Fruit fly (Drosophila melanogaster) whole organism, embryonic: ENCODE data around the gene CG12640.

ENCODE experiments used
- Abd-B ChIP-seq: fragments of 200-800 bp; sonication (Bioruptor generic); optimal IDR thresholded peaks from 2 replicates; lab custom pipeline; 2018; ENCODE audit warnings: missing biosample characterization, mild to moderate bottlenecking, missing genetic modification characterization, moderate library complexity
- Ada2b ChIP-seq: fragments of 200-800 bp; sonication (Bioruptor generic); IDR thresholded peaks from 2 replicates; pipeline ENCODE4 v1.3.6; 2022; ENCODE audit warnings: missing biosample characterization, missing genetic modification characterization
- C15 ChIP-seq: fragments of 200-800 bp; sonication (Bioruptor generic); IDR thresholded peaks from 3 replicates; pipeline ENCODE4 v1.3.6; 2022; ENCODE audit warnings: missing biosample characterization, missing genetic modification characterization
- CG1024 ChIP-seq: fragments of 200-800 bp; sonication (Bioruptor generic); IDR thresholded peaks from 2 replicates; pipeline ENCODE4 v1.3.6; 2022; ENCODE audit warnings: missing biosample characterization, missing genetic modification characterization
- CG10462 ChIP-seq: fragments of 200-800 bp; sonication (Bioruptor generic); optimal IDR thresholded peaks from 2 replicates; lab custom pipeline; 2016; ENCODE audit warnings: missing biosample characterization, missing genetic modification characterization
- CG11093 ChIP-seq: fragments of 200-800 bp; sonication (Bioruptor generic); IDR thresholded peaks from 3 replicates; pipeline ENCODE4 v1.3.6; 2022; ENCODE audit warnings: missing biosample characterization, missing genetic modification characterization
- CG11456 ChIP-seq: fragments of 200-800 bp; sonication (Bioruptor generic); IDR thresholded peaks from 3 replicates; pipeline ENCODE4 v1.3.6; 2022; ENCODE audit warnings: missing biosample characterization, missing genetic modification characterization
- CG12071 ChIP-seq: fragments of 200-800 bp; sonication (Bioruptor generic); optimal IDR thresholded peaks from 3 replicates; lab custom pipeline; 2018; ENCODE audit warnings: missing biosample characterization, mild to moderate bottlenecking, missing genetic modification characterization
- CG12155 ChIP-seq: fragments of 200-800 bp; sonication (Bioruptor generic); optimal IDR thresholded peaks from 3 replicates; lab custom pipeline; 2016; ENCODE audit warnings: missing biosample characterization, missing genetic modification characterization
- CG12219 ChIP-seq: fragments of 200-800 bp; sonication (Bioruptor generic); optimal IDR thresholded peaks from 3 replicates; lab custom pipeline; 2018; ENCODE audit warnings: missing biosample characterization, mild to moderate bottlenecking, missing genetic modification characterization
- CG13424 ChIP-seq: fragments of 200-800 bp; sonication (Bioruptor generic); optimal IDR thresholded peaks from 2 replicates; lab custom pipeline; 2019; ENCODE audit warnings: missing biosample characterization, mild to moderate bottlenecking, missing genetic modification characterization, moderate library complexity
- CG14050 ChIP-seq: fragments of 200-800 bp; sonication (Bioruptor generic); IDR thresholded peaks from 3 replicates; pipeline ENCODE4 v1.3.6; 2022; ENCODE audit warnings: missing biosample characterization, missing genetic modification characterization
- CG1647 ChIP-seq: fragments of 200-800 bp; sonication (Bioruptor generic); optimal IDR thresholded peaks from 3 replicates; lab custom pipeline; 2016; ENCODE audit warnings: missing biosample characterization, missing genetic modification characterization
- CG2889 ChIP-seq: fragments of 200-800 bp; sonication (Bioruptor generic); IDR thresholded peaks from 3 replicates; pipeline ENCODE4 v1.3.6; 2022; ENCODE audit warnings: missing biosample characterization, missing genetic modification characterization
- CG30020 ChIP-seq: fragments of 200-800 bp; optimal IDR thresholded peaks from 2 replicates; lab custom pipeline; 2019; ENCODE audit warnings: missing biosample characterization, mild to moderate bottlenecking, missing genetic modification characterization, moderate library complexity
- CG4424 ChIP-seq: fragments of 200-800 bp; sonication (Bioruptor generic); optimal IDR thresholded peaks from 3 replicates; lab custom pipeline; 2016; ENCODE audit warnings: missing biosample characterization, missing genetic modification characterization
- CG4730 ChIP-seq: fragments of 200-800 bp; sonication (Bioruptor generic); IDR thresholded peaks from 2 replicates; pipeline ENCODE4 v1.3.6; 2022; ENCODE audit warnings: missing biosample characterization, missing genetic modification characterization
- CG4820 ChIP-seq: fragments of 200-800 bp; sonication (Bioruptor generic); optimal IDR thresholded peaks from 3 replicates; lab custom pipeline; 2016; ENCODE audit warnings: missing biosample characterization, missing genetic modification characterization
- CG5953 ChIP-seq: fragments of 200-800 bp; sonication (Bioruptor generic); IDR thresholded peaks from 2 replicates; pipeline ENCODE4 v1.3.6; 2022; ENCODE audit warnings: missing biosample characterization, missing genetic modification characterization
- CG6689 ChIP-seq: fragments of 200-800 bp; sonication (Bioruptor generic); IDR thresholded peaks from 2 replicates; pipeline ENCODE4 v1.3.6; 2022; ENCODE audit warnings: missing biosample characterization, missing genetic modification characterization
- CG7786 ChIP-seq: fragments of 200-800 bp; sonication (Bioruptor generic); optimal IDR thresholded peaks from 2 replicates; lab custom pipeline; 2016; ENCODE audit warnings: missing biosample characterization, missing genetic modification characterization
- CG8290 ChIP-seq, 3 experiments: fragments of 200-800 bp; sonication (Bioruptor generic); optimal IDR thresholded peaks; 2 replicates each; lab custom pipeline; 2016 to 2019; ENCODE audit warnings: missing biosample characterization in 3 of 3, missing genetic modification characterization in 3 of 3, mild to moderate bottlenecking in 2 of 3, moderate library complexity in 1 of 3
- CG9727 ChIP-seq: fragments of 200-800 bp; sonication (Bioruptor generic); optimal IDR thresholded peaks from 3 replicates; lab custom pipeline; 2017; ENCODE audit warnings: missing biosample characterization, mild to moderate bottlenecking, missing genetic modification characterization
- CG9932 ChIP-seq: fragments of 200-800 bp; sonication (Bioruptor generic); IDR thresholded peaks from 2 replicates; pipeline ENCODE4 v1.3.6; 2022; ENCODE audit warnings: missing biosample characterization, missing genetic modification characterization
- Dek ChIP-seq: fragments of 200-800 bp; sonication (Bioruptor generic); optimal IDR thresholded peaks from 3 replicates; lab custom pipeline; 2019; ENCODE audit warnings: missing biosample characterization, mild to moderate bottlenecking, missing genetic modification characterization, moderate library complexity
- Gug ChIP-seq: fragments of 200-800 bp; sonication (Bioruptor generic); IDR thresholded peaks from 4 replicates; pipeline ENCODE4 v1.3.6; 2022; ENCODE audit warnings: missing biosample characterization, missing genetic modification characterization
- HmgZ ChIP-seq: fragments of 200-800 bp; sonication (Bioruptor generic); optimal IDR thresholded peaks from 2 replicates; lab custom pipeline; 2018; ENCODE audit warnings: missing biosample characterization, mild to moderate bottlenecking, missing genetic modification characterization
- Oli ChIP-seq: fragments of 200-800 bp; sonication (Bioruptor generic); optimal IDR thresholded peaks from 2 replicates; lab custom pipeline; 2018; ENCODE audit warnings: missing biosample characterization, mild to moderate bottlenecking, missing genetic modification characterization, moderate library complexity
- Optix ChIP-seq: fragments of 200-800 bp; sonication (Bioruptor generic); IDR thresholded peaks from 3 replicates; pipeline ENCODE4 v1.3.6; 2022; ENCODE audit warnings: missing biosample characterization, missing genetic modification characterization
- PHDP ChIP-seq: fragments of 200-800 bp; sonication (Bioruptor generic); optimal IDR thresholded peaks from 3 replicates; lab custom pipeline; 2018; ENCODE audit warnings: missing biosample characterization, mild to moderate bottlenecking, missing genetic modification characterization, moderate library complexity
- Side ChIP-seq: fragments of 200-800 bp; sonication (Bioruptor generic); optimal IDR thresholded peaks from 2 replicates; lab custom pipeline; 2016; ENCODE audit warnings: missing biosample characterization, missing genetic modification characterization
- az2 ChIP-seq: fragments of 200-800 bp; sonication (Bioruptor generic); optimal IDR thresholded peaks from 3 replicates; lab custom pipeline; 2016; ENCODE audit warnings: missing biosample characterization, missing genetic modification characterization
- bcd ChIP-seq: fragments of 200-800 bp; sonication (Bioruptor generic); optimal IDR thresholded peaks from 2 replicates; lab custom pipeline; 2017; ENCODE audit warnings: missing biosample characterization, mild to moderate bottlenecking, missing genetic modification characterization
- cas ChIP-seq: fragments of 200-800 bp; sonication (Bioruptor generic); IDR thresholded peaks from 2 replicates; pipeline ENCODE4 v1.3.6; 2022; ENCODE audit warnings: missing biosample characterization, missing genetic modification characterization
- da ChIP-seq: fragments of 200-800 bp; sonication (Bioruptor generic); optimal IDR thresholded peaks from 2 replicates; lab custom pipeline; 2016; ENCODE audit warnings: missing biosample characterization, missing genetic modification characterization
- dmrt99B ChIP-seq: fragments of 200-800 bp; sonication (Bioruptor generic); optimal IDR thresholded peaks from 2 replicates; lab custom pipeline; 2018; ENCODE audit warnings: missing biosample characterization, mild to moderate bottlenecking, missing genetic modification characterization, moderate library complexity
- ftz-f1 ChIP-seq: fragments of 200-800 bp; sonication (Bioruptor generic); optimal IDR thresholded peaks from 2 replicates; lab custom pipeline; 2016; ENCODE audit warnings: missing biosample characterization, missing genetic modification characterization
- inv ChIP-seq: fragments of 200-800 bp; sonication (Bioruptor generic); IDR thresholded peaks from 2 replicates; pipeline ENCODE4 v1.3.6; 2022; ENCODE audit warnings: missing biosample characterization, missing genetic modification characterization; ENCODE audit not compliant: partially characterized antibody
- otp ChIP-seq: fragments of 200-800 bp; sonication (Bioruptor generic); IDR thresholded peaks from 3 replicates; pipeline ENCODE4, ENCODE4 v1.3.6; 2022; ENCODE audit warnings: missing biosample characterization, missing genetic modification characterization
- pnt ChIP-seq: fragments of 200-800 bp; sonication (Bioruptor generic); optimal IDR thresholded peaks from 3 replicates; lab custom pipeline; 2016; ENCODE audit warnings: missing biosample characterization, missing genetic modification characterization
- repo ChIP-seq: fragments of 200-800 bp; sonication (Bioruptor generic); optimal IDR thresholded peaks from 2 replicates; lab custom pipeline; 2016; ENCODE audit warnings: missing biosample characterization, missing genetic modification characterization
- schlank ChIP-seq: fragments of 200-800 bp; sonication (Bioruptor generic); optimal IDR thresholded peaks from 2 replicates; lab custom pipeline; 2018; ENCODE audit warnings: missing biosample characterization, mild to moderate bottlenecking, missing genetic modification characterization
- sens ChIP-seq: fragments of 200-800 bp; sonication (Bioruptor generic); peaks from one replicate; lab custom pipeline; 2016; ENCODE audit warnings: missing biosample characterization, missing genetic modification characterization
- shn ChIP-seq: fragments of 200-800 bp; sonication (Bioruptor generic); optimal IDR thresholded peaks from 3 replicates; lab custom pipeline; 2016; ENCODE audit warnings: missing biosample characterization, missing genetic modification characterization
- slbo ChIP-seq: fragments of 200-800 bp; sonication (Bioruptor generic); IDR thresholded peaks from 2 replicates; pipeline ENCODE4 v1.3.6; 2022; ENCODE audit warnings: missing biosample characterization, missing genetic modification characterization
- slp2 ChIP-seq: fragments of 200-800 bp; sonication (Bioruptor generic); optimal IDR thresholded peaks from 2 replicates; lab custom pipeline; 2016; ENCODE audit warnings: missing biosample characterization, missing genetic modification characterization
- sob ChIP-seq: fragments of 200-800 bp; sonication (Bioruptor generic); IDR thresholded peaks from 2 replicates; pipeline ENCODE4 v1.3.6; 2022; ENCODE audit warnings: missing biosample characterization, missing genetic modification characterization
- tio ChIP-seq: fragments of 200-800 bp; sonication (Bioruptor generic); optimal IDR thresholded peaks from 2 replicates; lab custom pipeline; 2017; ENCODE audit warnings: missing biosample characterization, missing genetic modification characterization, inconsistent platforms
- tna ChIP-seq: fragments of 200-800 bp; sonication (Bioruptor generic); IDR thresholded peaks from 2 replicates; pipeline ENCODE4 v1.3.6; 2022; ENCODE audit warnings: missing biosample characterization, missing genetic modification characterization; ENCODE audit not compliant: partially characterized antibody
- twi ChIP-seq: fragments of 200-800 bp; optimal IDR thresholded peaks from 2 replicates; lab custom pipeline; 2019; ENCODE audit warnings: missing biosample characterization, mild to moderate bottlenecking, missing genetic modification characterization, moderate library complexity
- usp ChIP-seq: fragments of >200 bp; optimal IDR thresholded peaks from 2 replicates; lab custom pipeline; 2017; ENCODE audit warnings: missing biosample characterization, missing genetic modification characterization

CG12640 gene

dm6 chrX:10387672-10388071 is 44.9 kb downstream of the CG12640 start (continued):
- TF ChIP-seq slbo: peak; percentile 76
- TF ChIP-seq CG12155: peak; percentile 30
- peak; percentile 7 for TF ChIP-seq CG4820
- 0 out of 3 replicates have a peak, but pooled peaks have one; percentile 41 for TF ChIP-seq C15 (GFP tag; lab: Robert Waterston, UW)
- TF ChIP-seq CG4424 (GFP tag; lab: Kevin White, UChicago): peak; percentile 0
- TF ChIP-seq CG8290 (GFP tag; optimal IDR thresholded peaks at IDR 0.05; lab: Kevin White, UChicago): no peak
- peak in 1 of 2 experiments; percentile 90 for TF ChIP-seq CG8290 (tag; optimal IDR thresholded peaks at IDR 0.05; lab: Kevin White, UChicago)
- TF ChIP-seq twi: no peak
- peak; percentile 7 for TF ChIP-seq tio (GFP tag; lab: Kevin White, UChicago)
- TF ChIP-seq shn (GFP tag; lab: Kevin White, UChicago): no peak
- no peak for TF ChIP-seq CG30020 (tag; lab: Kevin White, UChicago)
- peak; percentile 8 for TF ChIP-seq Dek
- peak; percentile 64 for TF ChIP-seq Ada2b (GFP tag; lab: Robert Waterston, UW)
- TF ChIP-seq CG12219: peak; percentile 27
- no peak for TF ChIP-seq cas
- peak; percentile 21; the same call in 1 of the 3 replicates for TF ChIP-seq CG14050 (GFP tag; lab: Robert Waterston, UW)
- peak; percentile 39 for TF ChIP-seq az2 (GFP tag; lab: Kevin White, UChicago)
- TF ChIP-seq repo (GFP tag; lab: Kevin White, UChicago): peak; percentile 30
- TF ChIP-seq CG2889 (GFP tag; lab: Robert Waterston, UW): 0 out of 3 replicates have a peak, but pooled peaks have one; percentile 29
- TF ChIP-seq CG11456 (GFP tag; lab: Robert Waterston, UW): peak; percentile 78; the same call in 2 of the 3 replicates
- 0 out of 3 replicates have a peak, but pooled peaks have one; percentile 40 for TF ChIP-seq CG11093 (GFP tag; lab: Robert Waterston, UW)
- TF ChIP-seq CG9932 (GFP tag; lab: Robert Waterston, UW): peak; percentile 70
- TF ChIP-seq CG4730 (GFP tag; lab: Robert Waterston, UW): 0 out of 2 replicates have a peak, but pooled peaks have one; percentile 14
- TF ChIP-seq pnt (GFP tag; lab: Kevin White, UChicago): peak; percentile 34
- TF ChIP-seq CG6689 (GFP tag; lab: Robert Waterston, UW): 0 out of 2 replicates have a peak, but pooled peaks have one; percentile 23
- no peak for TF ChIP-seq CG10462 (GFP tag; lab: Kevin White, UChicago)
- peak; percentile 5 for TF ChIP-seq HmgZ
- peak; percentile 70 for TF ChIP-seq sens (GFP tag; lab: Kevin White, UChicago)
- TF ChIP-seq CG1647 (GFP tag; lab: Kevin White, UChicago): no peak
- no peak for TF ChIP-seq usp (GFP tag; lab: Kevin White, UChicago)
- TF ChIP-seq ftz-f1: peak; percentile 64
- no peak for TF ChIP-seq inv (GFP tag; lab: Robert Waterston, UW)
- no peak for TF ChIP-seq CG1024 (GFP tag; lab: Robert Waterston, UW)
- TF ChIP-seq CG7786: peak; percentile 43
- peak; percentile 5 for TF ChIP-seq Side (GFP tag; lab: Kevin White, UChicago)
- TF ChIP-seq schlank (tag; lab: Kevin White, UChicago): no peak
- peak; percentile 18 for TF ChIP-seq bcd (GFP tag; lab: Kevin White, UChicago)
- TF ChIP-seq Gug (GFP tag; lab: Robert Waterston, UW): peak; percentile 44; the same call in 2 of the 4 replicates
- no peak for TF ChIP-seq slp2 (GFP tag; lab: Kevin White, UChicago)
- TF ChIP-seq CG5953 (GFP tag; lab: Robert Waterston, UW): 0 out of 2 replicates have a peak, but pooled peaks have one; percentile 36
- peak; percentile 19 for TF ChIP-seq Abd-B (GFP tag; lab: Kevin White, UChicago)
- peak; percentile 21 for TF ChIP-seq CG13424 (tag; lab: Kevin White, UChicago)
- TF ChIP-seq Oli (tag; lab: Kevin White, UChicago): peak; percentile 40
- peak; percentile 53 for TF ChIP-seq PHDP (tag; lab: Kevin White, UChicago)
- peak; percentile 37 for TF ChIP-seq CG12071 (GFP tag; lab: Kevin White, UChicago)
- peak; percentile 64; the same call in 1 of the 2 replicates for TF ChIP-seq sob (GFP tag; lab: Robert Waterston, UW)
- peak; percentile 46; the same call in 1 of the 3 replicates for TF ChIP-seq Optix (GFP tag; lab: Robert Waterston, UW)
- no peak for TF ChIP-seq da (GFP tag; lab: Kevin White, UChicago)
- TF ChIP-seq tna (GFP tag; lab: Robert Waterston, UW): no peak
- TF ChIP-seq otp (GFP tag; lab: Robert Waterston, UW): 0 out of 3 replicates have a peak, but pooled peaks have one; percentile 34
- peak; percentile 31 for TF ChIP-seq CG9727 (GFP tag; lab: Kevin White, UChicago)
- TF ChIP-seq dmrt99B: peak; percentile 48
